Worm (Caenorhabditis elegans) whole organism, L3 larva: ENCODE results near the gene srh-52.

Source experiments
- ceh-28 ChIP-seq: fragments of 150-350 bp; optimal IDR thresholded peaks from 2 replicates; lab custom pipeline; 2014; ENCODE audit warnings: missing biosample characterization, missing genetic modification reagents, missing genetic modification characterization
- ceh-82 ChIP-seq: fragments of 150-350 bp; optimal IDR thresholded peaks from 2 replicates; lab custom pipeline; 2014; ENCODE audit warnings: missing biosample characterization, missing genetic modification characterization
- ceh-9 ChIP-seq: sonication (generic microtip); optimal IDR thresholded peaks from 2 replicates; lab custom pipeline; 2018; ENCODE audit warnings: missing biosample characterization, missing genetic modification characterization
- daf-12 ChIP-seq: fragments of 150-350 bp; optimal IDR thresholded peaks from 2 replicates; lab custom pipeline; 2014; ENCODE audit warnings: missing biosample characterization, missing genetic modification reagents, missing genetic modification characterization
- egl-5 ChIP-seq: fragments of 150-350 bp; optimal IDR thresholded peaks from 2 replicates; lab custom pipeline; 2017; ENCODE audit warnings: missing biosample characterization, missing genetic modification reagents, missing genetic modification characterization, inconsistent platforms
- elt-2 ChIP-seq: sonication (generic microtip); optimal IDR thresholded peaks from 2 replicates; lab custom pipeline; 2016; ENCODE audit warnings: missing genetic modification reagents, mild to moderate bottlenecking, missing genetic modification characterization, missing compliant biosample characterization
- elt-3 ChIP-seq, 3 experiments: fragments of 150-350 bp in 1 of 3; sonication (generic microtip) in 2 of 3; optimal IDR thresholded peaks; 2 replicates in 2 of 3; 4 replicates in 1 of 3; lab custom pipeline; 2014 to 2017; ENCODE audit warnings: missing biosample characterization in 3 of 3, missing genetic modification characterization in 3 of 3
- eor-1 ChIP-seq, 2 experiments: fragments of 150-350 bp; optimal IDR thresholded peaks; 2 replicates each; lab custom pipeline; 2014 to 2018; ENCODE audit warnings: missing biosample characterization in 2 of 2, missing genetic modification characterization in 2 of 2
- fkh-2 ChIP-seq: fragments of 150-350 bp; optimal IDR thresholded peaks from 2 replicates; lab custom pipeline; 2014; ENCODE audit warnings: missing biosample characterization, missing genetic modification reagents, missing genetic modification characterization
- fos-1 ChIP-seq: fragments of 150-350 bp; optimal IDR thresholded peaks from 2 replicates; lab custom pipeline; 2014; ENCODE audit warnings: missing biosample characterization, missing genetic modification characterization
- jun-1 ChIP-seq: fragments of 150-350 bp; optimal IDR thresholded peaks from 2 replicates; lab custom pipeline; 2014; ENCODE audit warnings: missing biosample characterization, missing genetic modification reagents, missing genetic modification characterization
- lsy-12 ChIP-seq: sonication (generic microtip); optimal IDR thresholded peaks from 2 replicates; lab custom pipeline; 2016; ENCODE audit warnings: mild to moderate bottlenecking, missing genetic modification characterization, missing compliant biosample characterization
- mdl-1 ChIP-seq: fragments of 150-350 bp; optimal IDR thresholded peaks from 2 replicates; lab custom pipeline; 2014; ENCODE audit warnings: missing biosample characterization, missing genetic modification characterization
- nfya-1 ChIP-seq: sonication (generic microtip); optimal IDR thresholded peaks from 2 replicates; lab custom pipeline; 2017; ENCODE audit warnings: missing genetic modification characterization, mild to moderate bottlenecking, missing compliant biosample characterization, antibody characterized with exemption, moderate library complexity; ENCODE audit not compliant: insufficient read depth
- nhr-12 ChIP-seq: fragments of 150-350 bp; optimal IDR thresholded peaks from 2 replicates; lab custom pipeline; 2014; ENCODE audit warnings: missing biosample characterization, missing genetic modification characterization
- nhr-25 ChIP-seq: sonication (generic microtip); optimal IDR thresholded peaks from 2 replicates; lab custom pipeline; 2017; ENCODE audit warnings: missing biosample characterization, missing genetic modification characterization
- nhr-43 ChIP-seq: sonication (generic microtip); optimal IDR thresholded peaks from 2 replicates; lab custom pipeline; 2016; ENCODE audit warnings: mild to moderate bottlenecking, missing genetic modification characterization, missing compliant biosample characterization; ENCODE audit not compliant: poor library complexity, severe bottlenecking
- nhr-67 ChIP-seq: fragments of 150-350 bp; optimal IDR thresholded peaks from 2 replicates; lab custom pipeline; 2014; ENCODE audit warnings: missing biosample characterization, missing genetic modification characterization
- nhr-76 ChIP-seq: fragments of 150-350 bp; sonication (generic microtip); optimal IDR thresholded peaks from 5 replicates; lab custom pipeline; 2014; ENCODE audit warnings: missing biosample characterization, missing genetic modification characterization
- nhr-77 ChIP-seq: fragments of 150-350 bp; optimal IDR thresholded peaks from 2 replicates; lab custom pipeline; 2014; ENCODE audit warnings: missing biosample characterization, missing genetic modification characterization
- pha-4 ChIP-seq: fragments of 150-350 bp; optimal IDR thresholded peaks from 2 replicates; lab custom pipeline; 2014; ENCODE audit warnings: missing biosample characterization, missing genetic modification reagents, missing genetic modification characterization
- pqm-1 ChIP-seq: fragments of 150-350 bp; optimal IDR thresholded peaks from 2 replicates; lab custom pipeline; 2017; ENCODE audit warnings: missing biosample characterization, missing genetic modification characterization, inconsistent platforms
- snpc-4 ChIP-seq: fragments of 150-350 bp; optimal IDR thresholded peaks from 2 replicates; lab custom pipeline; 2014; ENCODE audit warnings: missing biosample characterization, missing genetic modification characterization
- tbx-2 ChIP-seq: sonication (generic microtip); optimal IDR thresholded peaks from 2 replicates; lab custom pipeline; 2016; ENCODE audit warnings: mild to moderate bottlenecking, missing genetic modification characterization, missing compliant biosample characterization
- zag-1 ChIP-seq: fragments of 150-350 bp; optimal IDR thresholded peaks from 2 replicates; lab custom pipeline; 2014; ENCODE audit warnings: missing biosample characterization, missing genetic modification characterization

srh-52 gene

ce11 chrV:15332851-15333250 is 43.3 kb downstream of the srh-52 start, which contains the start of gene srw-113:
Gene srw-113, plus strand, starts transcription at chrV:15333151.
- TF ChIP-seq fos-1 (tag; lab: Kevin White, UChicago), result no peak
- no peak for TF ChIP-seq nhr-76 (tag; lab: Kevin White, UChicago)
- no peak for TF ChIP-seq nhr-67
- no peak for TF ChIP-seq nhr-12 (tag; lab: Kevin White, UChicago)
- TF ChIP-seq nhr-25, result no peak
- TF ChIP-seq elt-3 (tag; optimal IDR thresholded peaks at IDR 0.05; lab: Kevin White, UChicago), result no peak
- TF ChIP-seq tbx-2 (tag; lab: Kevin White, UChicago), result no peak
- TF ChIP-seq elt-2 (tag; lab: Kevin White, UChicago), result no peak
- no peak for TF ChIP-seq zag-1 (tag; lab: Kevin White, UChicago)
- no peak for TF ChIP-seq lsy-12 (tag; lab: Kevin White, UChicago)
- no peak for TF ChIP-seq ceh-82
- TF ChIP-seq egl-5, result no peak

ce11 chrV:15330314-15330713 is 45.8 kb downstream of the srh-52 start, which contains the start of gene srh-295:
Gene srh-295, plus strand, starts transcription at chrV:15330614.
- TF ChIP-seq elt-3 (tag; optimal IDR thresholded peaks at IDR 0.05; lab: Kevin White, UChicago), result no peak
- TF ChIP-seq zag-1 (tag; lab: Kevin White, UChicago), result no peak
- TF ChIP-seq mdl-1 (tag; lab: Kevin White, UChicago), result no peak
- no peak for TF ChIP-seq daf-12 (tag; lab: Kevin White, UChicago)
- no peak for TF ChIP-seq lsy-12 (tag; lab: Kevin White, UChicago)
- TF ChIP-seq nfya-1 (tag; lab: Kevin White, UChicago), result no peak
- no peak for TF ChIP-seq pqm-1 (tag; lab: Kevin White, UChicago)
- TF ChIP-seq nhr-77, result no peak
- TF ChIP-seq nhr-43 (tag; lab: Kevin White, UChicago), result no peak
- no peak for TF ChIP-seq eor-1 (tag; optimal IDR thresholded peaks at IDR 0.05; lab: Kevin White, UChicago)
- no peak for TF ChIP-seq nhr-67
- no peak for TF ChIP-seq ceh-28 (tag; lab: Kevin White, UChicago)
- no peak for TF ChIP-seq fkh-2 (tag; lab: Kevin White, UChicago)
- no peak for TF ChIP-seq pha-4 (tag; lab: Kevin White, UChicago)
- TF ChIP-seq ceh-9, result no peak
- no peak for TF ChIP-seq nhr-12 (tag; lab: Kevin White, UChicago)
- TF ChIP-seq, all 47 proteins: peak for 0

DNA sequence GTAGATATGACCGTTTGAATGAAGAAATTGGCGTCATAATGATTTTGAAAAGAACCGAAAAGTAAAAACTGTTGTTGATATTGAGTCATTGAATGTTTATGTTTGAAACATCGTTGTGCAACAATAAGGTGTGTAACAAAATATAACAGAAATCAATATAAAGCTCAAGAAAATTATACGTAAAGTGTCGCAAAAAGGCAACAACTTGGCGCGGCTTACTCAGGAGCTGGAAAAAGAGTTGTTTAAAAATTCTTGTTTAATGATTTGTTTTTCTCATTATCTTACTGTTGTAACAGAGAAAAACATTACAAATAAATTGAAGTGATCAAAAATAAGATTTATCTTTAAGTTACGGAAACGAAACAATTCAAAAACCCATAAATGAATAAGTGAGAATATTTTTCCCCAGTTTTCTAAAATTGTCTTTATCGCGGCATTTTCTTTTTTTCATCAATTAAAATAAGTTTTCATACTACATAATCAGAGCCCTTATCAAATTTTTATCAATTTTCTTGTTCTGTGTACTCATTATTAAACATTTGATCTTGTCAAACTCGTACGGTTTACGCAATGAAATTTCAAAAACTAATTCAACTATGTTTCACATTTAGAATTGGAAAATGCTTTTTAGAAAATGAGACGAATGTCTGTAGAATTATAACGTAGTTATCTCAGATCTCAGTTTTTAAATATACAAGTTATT is 48.2 kb downstream of the srh-52 start, which contains the start of gene ZK1037.6:
Gene ZK1037.6 (minus strand): TSS at position 51 of the 703 bp plus-strand sequence.
- TF ChIP-seq snpc-4, result no peak
- TF ChIP-seq egl-5, result no peak
- TF ChIP-seq nhr-43 (tag; lab: Kevin White, UChicago), result no peak
- TF ChIP-seq elt-2 (tag; lab: Kevin White, UChicago), result peak; percentile 75
- TF ChIP-seq jun-1 (tag; lab: Kevin White, UChicago), result peak; percentile 30
